Worm (Caenorhabditis elegans): Measurements from ENCODE around the gene aqp-4.

DNA sequence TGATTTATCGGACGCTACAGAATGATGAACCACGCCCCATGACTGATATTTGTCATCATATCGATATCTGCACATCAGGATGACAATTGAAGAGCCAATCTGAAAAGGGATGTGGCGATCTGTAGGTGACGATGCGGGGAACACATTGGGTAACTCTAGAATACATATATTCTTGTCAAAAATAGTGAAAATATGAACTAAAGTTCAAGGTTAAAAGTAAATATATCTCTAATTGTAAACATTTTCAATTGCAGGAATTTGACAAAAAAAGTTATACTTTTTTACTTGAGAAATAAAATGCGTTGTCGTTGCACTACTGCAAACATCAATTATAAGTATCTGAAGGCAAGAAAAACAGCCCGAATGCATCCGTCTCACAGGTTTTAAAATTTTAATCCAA is 15.6 kb downstream of the aqp-4 start, which contains the start of gene F58E6.6:
- no peak for TF ChIP-seq set-16 (GFP tag; IDR thresholded peaks at IDR 0.05)
- TF ChIP-seq aly-2 (tag; optimal IDR thresholded peaks at IDR 0.05), result no peak
- no peak for TF ChIP-seq nhr-48 (tag; optimal IDR thresholded peaks at IDR 0.05)
- TF ChIP-seq nhr-237 (tag; optimal IDR thresholded peaks at IDR 0.05), result no peak
- no peak for TF ChIP-seq Y48G9A.11 (GFP tag; IDR thresholded peaks at IDR 0.05)
- no peak for TF ChIP-seq snpc-4 (tag; optimal IDR thresholded peaks at IDR 0.05)
- TF ChIP-seq dpl-1 (GFP tag; optimal IDR thresholded peaks at IDR 0.05), result no peak
- no peak for TF ChIP-seq lir-3 (tag; optimal IDR thresholded peaks at IDR 0.05)
- TF ChIP-seq dve-1 (tag; optimal IDR thresholded peaks at IDR 0.05; ENCODE audit: insufficient read depth), result no peak
- TF ChIP-seq mdt-29 (GFP tag; IDR thresholded peaks at IDR 0.05), result no peak
- no peak for TF ChIP-seq skn-1 (tag; optimal IDR thresholded peaks at IDR 0.05)
- TF ChIP-seq F10B5.3 (tag; optimal IDR thresholded peaks at IDR 0.05), result no peak

Measured in whole organism, L4 larva.